Fruit fly (Drosophila melanogaster) whole organism, embryonic: ENCODE data around the gene CG7557.
A peak's percentile ranks its signal among the peaks of the same experiment; 100 is the strongest.

Source experiments
- ATbp ChIP-seq: fragments of 200-800 bp; sonication (Bioruptor generic); optimal IDR thresholded peaks from 2 replicates; lab custom pipeline; 2017; ENCODE audit warnings: missing biosample characterization, mild to moderate bottlenecking, missing genetic modification characterization, missing genetic modification reagents
- Aef1 ChIP-seq: fragments of 200-800 bp; sonication (Bioruptor generic); IDR thresholded peaks from 3 replicates; pipeline ENCODE4 v1.3.6; 2022; ENCODE audit warnings: missing biosample characterization, missing genetic modification characterization
- Antp ChIP-seq: fragments of 200-800 bp; sonication (Bioruptor generic); optimal IDR thresholded peaks from 3 replicates; lab custom pipeline; 2016; ENCODE audit warnings: missing biosample characterization, missing genetic modification characterization
- Atf3 ChIP-seq: fragments of 200-800 bp; sonication (Bioruptor generic); optimal IDR thresholded peaks from 3 replicates; lab custom pipeline; 2016; ENCODE audit warnings: missing biosample characterization, missing genetic modification characterization
- CG10959 ChIP-seq: fragments of 200-800 bp; sonication (Bioruptor generic); IDR thresholded peaks from 2 replicates; pipeline ENCODE4 v1.3.6; 2022; ENCODE audit warnings: missing biosample characterization, missing genetic modification characterization
- CG15269 ChIP-seq: fragments of 200-800 bp; sonication (Bioruptor generic); optimal IDR thresholded peaks from 2 replicates; lab custom pipeline; 2018; ENCODE audit warnings: missing biosample characterization, mild to moderate bottlenecking, missing genetic modification characterization, moderate library complexity
- CG15696 ChIP-seq: fragments of 200-800 bp; sonication (Bioruptor generic); optimal IDR thresholded peaks from 2 replicates; lab custom pipeline; 2019; ENCODE audit warnings: missing biosample characterization, mild to moderate bottlenecking, missing genetic modification characterization, moderate library complexity
- CG18764 ChIP-seq: fragments of 200-800 bp; sonication (Bioruptor generic); optimal IDR thresholded peaks from 3 replicates; lab custom pipeline; 2016; ENCODE audit warnings: missing biosample characterization, missing genetic modification characterization
- CG2116 ChIP-seq: fragments of 200-800 bp; sonication (Bioruptor generic); optimal IDR thresholded peaks from 3 replicates; lab custom pipeline; 2018; ENCODE audit warnings: missing biosample characterization, mild to moderate bottlenecking, missing genetic modification characterization
- CG30020 ChIP-seq: fragments of 200-800 bp; optimal IDR thresholded peaks from 2 replicates; lab custom pipeline; 2019; ENCODE audit warnings: missing biosample characterization, mild to moderate bottlenecking, missing genetic modification characterization, moderate library complexity
- CG30431 ChIP-seq: fragments of 200-800 bp; sonication (Bioruptor generic); optimal IDR thresholded peaks from 2 replicates; lab custom pipeline; 2017; ENCODE audit warnings: missing biosample characterization, missing genetic modification characterization
- CG31224 ChIP-seq: fragments of 200-800 bp; sonication (Bioruptor generic); IDR thresholded peaks from 2 replicates; pipeline ENCODE4 v1.3.6; 2022; ENCODE audit warnings: missing biosample characterization, missing genetic modification characterization
- CG31441 ChIP-seq: fragments of 200-800 bp; sonication (Bioruptor generic); IDR thresholded peaks from 2 replicates; pipeline ENCODE4 v1.3.6; 2022; ENCODE audit warnings: missing biosample characterization, missing genetic modification characterization
- CG3281 ChIP-seq: fragments of 200-800 bp; sonication (Bioruptor generic); optimal IDR thresholded peaks from 3 replicates; lab custom pipeline; 2017; ENCODE audit warnings: missing biosample characterization, mild to moderate bottlenecking, missing genetic modification characterization
- CG6854 ChIP-seq: fragments of 200-800 bp; sonication (Bioruptor generic); optimal IDR thresholded peaks from 3 replicates; lab custom pipeline; 2017; ENCODE audit warnings: missing biosample characterization, mild to moderate bottlenecking, missing genetic modification characterization
- CG7357 ChIP-seq: fragments of 200-800 bp; sonication (Bioruptor generic); IDR thresholded peaks from 3 replicates; pipeline ENCODE4 v1.3.6; 2022; ENCODE audit warnings: missing biosample characterization, missing genetic modification characterization
- CG8944 ChIP-seq: fragments of 200-800 bp; sonication (Bioruptor generic); optimal IDR thresholded peaks from 3 replicates; lab custom pipeline; 2016; ENCODE audit warnings: missing biosample characterization, missing genetic modification characterization
- CG9609 ChIP-seq: fragments of 200-800 bp; sonication (Bioruptor generic); optimal IDR thresholded peaks from 3 replicates; lab custom pipeline; 2016; ENCODE audit warnings: missing biosample characterization, missing genetic modification characterization
- D19A ChIP-seq: fragments of 200-800 bp; optimal IDR thresholded peaks from 3 replicates; lab custom pipeline; 2019; ENCODE audit warnings: missing biosample characterization, mild to moderate bottlenecking, missing genetic modification characterization, moderate library complexity
- Dref ChIP-seq: fragments of 200-800 bp; sonication (Bioruptor generic); IDR thresholded peaks from 2 replicates; pipeline ENCODE4 v1.3.6; 2022; ENCODE audit warnings: missing biosample characterization, missing genetic modification characterization
- ERR ChIP-seq: fragments of 200-800 bp; sonication (Bioruptor generic); optimal IDR thresholded peaks from 2 replicates; lab custom pipeline; 2016; ENCODE audit warnings: missing biosample characterization, missing genetic modification characterization
- Eip74EF ChIP-seq, 2 experiments: fragments of 200-800 bp in 1 of 2; fragments of >200 bp in 1 of 2; sonication (Bioruptor generic) in 1 of 2; optimal IDR thresholded peaks; 2 replicates each; lab custom pipeline; 2017 to 2019; ENCODE audit warnings: missing biosample characterization in 2 of 2, missing genetic modification characterization in 2 of 2, mild to moderate bottlenecking in 1 of 2, moderate library complexity in 1 of 2
- Ets97D ChIP-seq: fragments of 200-800 bp; sonication (Bioruptor generic); optimal IDR thresholded peaks from 3 replicates; lab custom pipeline; 2016; ENCODE audit warnings: missing biosample characterization, missing genetic modification characterization
- Fer1 ChIP-seq: fragments of 200-800 bp; sonication (Bioruptor generic); optimal IDR thresholded peaks from 2 replicates; lab custom pipeline; 2017; ENCODE audit warnings: missing biosample characterization, mild to moderate bottlenecking, missing genetic modification characterization
- Jarid2 ChIP-seq: fragments of 200-800 bp; sonication (Bioruptor generic); optimal IDR thresholded peaks from 3 replicates; lab custom pipeline; 2017; ENCODE audit warnings: mild to moderate bottlenecking, missing biosample characterization, missing genetic modification reagents, missing genetic modification characterization
- Kr ChIP-seq: fragments of 200-800 bp; sonication (Bioruptor generic); optimal IDR thresholded peaks from 2 replicates; lab custom pipeline; 2017; ENCODE audit warnings: missing biosample characterization, mild to moderate bottlenecking, missing genetic modification characterization
- Mad ChIP-seq: fragments of 200-800 bp; sonication (Bioruptor generic); optimal IDR thresholded peaks from 2 replicates; lab custom pipeline; 2016; ENCODE audit warnings: missing biosample characterization, missing genetic modification characterization
- Poxn ChIP-seq: fragments of 200-800 bp; sonication (Bioruptor generic); IDR thresholded peaks from 2 replicates; pipeline ENCODE4 v1.3.6; 2022; ENCODE audit warnings: missing biosample characterization, missing genetic modification characterization
- TFAM ChIP-seq: fragments of 200-800 bp; sonication (Bioruptor generic); optimal IDR thresholded peaks from 2 replicates; lab custom pipeline; 2017; ENCODE audit warnings: missing biosample characterization, missing genetic modification characterization, inconsistent platforms
- Vsx1 ChIP-seq: fragments of 200-800 bp; sonication (Bioruptor generic); optimal IDR thresholded peaks from 2 replicates; lab custom pipeline; 2017; ENCODE audit warnings: missing biosample characterization, mild to moderate bottlenecking, missing genetic modification characterization, missing genetic modification reagents
- Xrp1 ChIP-seq: fragments of 200-800 bp; sonication (Bioruptor generic); IDR thresholded peaks from 2 replicates; pipeline ENCODE4 v1.3.6; 2022; ENCODE audit warnings: missing biosample characterization, missing genetic modification characterization
- ac ChIP-seq: fragments of 200-800 bp; sonication (Bioruptor generic); optimal IDR thresholded peaks from 3 replicates; lab custom pipeline; 2017; ENCODE audit warnings: missing biosample characterization, mild to moderate bottlenecking, missing genetic modification characterization
- ara ChIP-seq: fragments of 200-800 bp; sonication (Bioruptor generic); IDR thresholded peaks from 2 replicates; pipeline ENCODE4 v1.3.6; 2022; ENCODE audit warnings: missing biosample characterization, missing genetic modification characterization
- ase ChIP-seq: fragments of 200-800 bp; sonication (Bioruptor generic); IDR thresholded peaks from 3 replicates; pipeline ENCODE4 v1.3.6; 2022; ENCODE audit warnings: missing biosample characterization, missing genetic modification characterization
- crc ChIP-seq: fragments of 200-800 bp; sonication (Bioruptor generic); optimal IDR thresholded peaks from 2 replicates; lab custom pipeline; 2016; ENCODE audit warnings: missing biosample characterization, missing genetic modification characterization
- croc ChIP-seq: fragments of 200-800 bp; sonication (Bioruptor generic); conservative IDR thresholded peaks from 3 replicates; pipeline ENCODE4 v1.3.6; 2022; ENCODE audit warnings: missing biosample characterization, missing genetic modification characterization
- eyg ChIP-seq: fragments of 200-800 bp; sonication (Bioruptor generic); optimal IDR thresholded peaks from 3 replicates; lab custom pipeline; 2016; ENCODE audit warnings: missing biosample characterization, missing genetic modification characterization
- gem ChIP-seq: fragments of 200-800 bp; sonication (Bioruptor generic); optimal IDR thresholded peaks from 2 replicates; lab custom pipeline; 2019; ENCODE audit warnings: missing biosample characterization, mild to moderate bottlenecking, missing genetic modification characterization, moderate library complexity
- gt ChIP-seq: fragments of 200-800 bp; sonication (Bioruptor generic); IDR thresholded peaks from 2 replicates; pipeline ENCODE4 v1.3.6; 2022; ENCODE audit warnings: missing biosample characterization, missing genetic modification characterization
- ind ChIP-seq: fragments of 200-800 bp; sonication (Bioruptor generic); optimal IDR thresholded peaks from 3 replicates; lab custom pipeline; 2016; ENCODE audit warnings: missing biosample characterization, missing genetic modification characterization
- kay ChIP-seq: fragments of 200-800 bp; sonication (Bioruptor generic); optimal IDR thresholded peaks from 2 replicates; lab custom pipeline; 2016; ENCODE audit warnings: missing biosample characterization, missing genetic modification characterization
- mam ChIP-seq: fragments of 200-800 bp; sonication (Bioruptor generic); optimal IDR thresholded peaks from 3 replicates; lab custom pipeline; 2016; ENCODE audit warnings: missing biosample characterization, missing genetic modification characterization
- nom ChIP-seq: fragments of 200-800 bp; sonication (Bioruptor generic); optimal IDR thresholded peaks from 2 replicates; lab custom pipeline; 2017; ENCODE audit warnings: missing biosample characterization, missing genetic modification characterization, mild to moderate bottlenecking, moderate library complexity, missing genetic modification reagents
- p53 ChIP-seq: fragments of 200-800 bp; sonication (Bioruptor generic); optimal IDR thresholded peaks from 2 replicates; lab custom pipeline; 2016; ENCODE audit warnings: missing biosample characterization, missing genetic modification characterization
- pfk ChIP-seq: fragments of 200-800 bp; sonication (Bioruptor generic); optimal IDR thresholded peaks from 2 replicates; lab custom pipeline; 2018; ENCODE audit warnings: missing biosample characterization, mild to moderate bottlenecking, missing genetic modification characterization, moderate library complexity
- repo ChIP-seq: fragments of 200-800 bp; sonication (Bioruptor generic); optimal IDR thresholded peaks from 2 replicates; lab custom pipeline; 2016; ENCODE audit warnings: missing biosample characterization, missing genetic modification characterization
- salm ChIP-seq: fragments of 200-800 bp; sonication (Bioruptor generic); optimal IDR thresholded peaks from 2 replicates; lab custom pipeline; 2018; ENCODE audit warnings: missing biosample characterization, mild to moderate bottlenecking, missing genetic modification characterization
- slbo ChIP-seq: fragments of 200-800 bp; sonication (Bioruptor generic); IDR thresholded peaks from 2 replicates; pipeline ENCODE4 v1.3.6; 2022; ENCODE audit warnings: missing biosample characterization, missing genetic modification characterization
- sna ChIP-seq: fragments of 200-800 bp; sonication (Bioruptor generic); IDR thresholded peaks from 2 replicates; pipeline ENCODE4 v1.3.6; 2022; ENCODE audit warnings: missing biosample characterization, missing genetic modification characterization; ENCODE audit not compliant: partially characterized antibody
- sob ChIP-seq: fragments of 200-800 bp; sonication (Bioruptor generic); IDR thresholded peaks from 2 replicates; pipeline ENCODE4 v1.3.6; 2022; ENCODE audit warnings: missing biosample characterization, missing genetic modification characterization
- tin ChIP-seq: fragments of 200-800 bp; sonication (Bioruptor generic); optimal IDR thresholded peaks from 3 replicates; lab custom pipeline; 2016; ENCODE audit warnings: missing biosample characterization, missing genetic modification characterization
- trh ChIP-seq: fragments of 200-800 bp; sonication (Bioruptor generic); optimal IDR thresholded peaks from 2 replicates; lab custom pipeline; 2016; ENCODE audit warnings: missing biosample characterization, missing genetic modification characterization

The CG7557 gene

DNA sequence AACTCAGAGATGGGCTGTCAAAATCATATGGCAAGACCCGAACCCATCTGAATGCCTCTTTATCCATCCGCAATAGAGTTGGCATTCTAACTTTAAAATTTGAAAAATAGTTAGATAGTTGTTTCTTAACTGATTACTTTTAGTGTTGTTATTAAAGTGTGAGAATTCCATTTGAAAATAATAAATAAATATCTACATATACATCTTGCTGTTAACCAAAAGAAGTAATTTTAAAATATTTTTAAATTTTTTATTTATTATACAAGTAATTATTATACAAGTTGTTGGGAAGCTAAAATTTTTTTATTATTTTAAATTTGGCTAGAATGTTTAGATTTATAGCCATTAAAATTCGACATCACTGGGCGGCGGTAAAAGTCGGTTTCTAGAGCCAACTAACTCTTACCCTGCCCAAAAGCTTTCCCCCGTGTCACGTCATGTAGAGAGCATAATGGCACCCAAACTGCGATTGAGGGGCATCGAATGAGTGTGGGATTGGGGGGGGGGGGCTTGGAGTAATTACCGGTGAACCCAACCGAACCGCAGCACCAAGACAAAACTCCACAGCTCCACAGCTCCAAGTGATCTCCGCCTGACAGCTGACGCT is 1.4 kb upstream of the CG7557 start (continued):
- TF ChIP-seq Eip74EF (GFP tag; optimal IDR thresholded peaks at IDR 0.05; lab: Kevin White, UChicago) (no peak), CG15696 (tag; lab: Kevin White, UChicago) (no peak), sob (GFP tag; lab: Robert Waterston, UW) (no peak), nom (GFP tag; lab: Kevin White, UChicago) (no peak), CG8944 (no peak), ERR (GFP tag; lab: Kevin White, UChicago) (no peak), Xrp1 (GFP tag; lab: Robert Waterston, UW) (no peak), Jarid2 (GFP tag; lab: Kevin White, UChicago) (no peak), tin (no peak), Atf3 (GFP tag; lab: Kevin White, UChicago) (no peak), Antp (GFP tag; lab: Kevin White, UChicago) (no peak), CG31441 (GFP tag; lab: Robert Waterston, UW) (peak; percentile 36; the same call in 1 of the 2 replicates), gt (GFP tag; lab: Robert Waterston, UW) (no peak), CG7357 (GFP tag; lab: Robert Waterston, UW) (no peak), salm (tag; lab: Kevin White, UChicago) (no peak), CG18764 (GFP tag; lab: Kevin White, UChicago) (no peak), CG6854 (GFP tag; lab: Kevin White, UChicago) (no peak), slbo (GFP tag; lab: Robert Waterston, UW) (no peak), Mad (GFP tag; lab: Kevin White, UChicago) (no peak), ara (GFP tag; lab: Robert Waterston, UW) (no peak), sna (no peak), ase (GFP tag; lab: Robert Waterston, UW) (no peak), gem (tag; lab: Kevin White, UChicago) (peak; percentile 71), ATbp (peak; percentile 38), CG10959 (GFP tag; lab: Robert Waterston, UW) (no peak), TFAM (GFP tag; lab: Kevin White, UChicago) (no peak), CG31224 (GFP tag; lab: Robert Waterston, UW) (no peak), pfk (GFP tag; lab: Kevin White, UChicago) (no peak), croc (GFP tag; lab: Robert Waterston, UW) (no peak), mam (no peak), p53 (GFP tag; lab: Kevin White, UChicago) (no peak), repo (GFP tag; lab: Kevin White, UChicago) (no peak), CG9609 (no peak), eyg (GFP tag; lab: Kevin White, UChicago) (no peak), Vsx1 (GFP tag; lab: Kevin White, UChicago) (no peak), crc (GFP tag; lab: Kevin White, UChicago) (no peak), CG30020 (no peak), D19A (tag; lab: Kevin White, UChicago) (no peak), kay (GFP tag; lab: Kevin White, UChicago) (no peak), CG15269 (no peak), Poxn (no peak), ind (GFP tag; lab: Kevin White, UChicago) (no peak), Dref (no peak), CG3281 (GFP tag; lab: Kevin White, UChicago) (no peak), CG30431 (no peak), Fer1 (GFP tag; lab: Kevin White, UChicago) (no peak), trh (GFP tag; lab: Kevin White, UChicago) (no peak), ac (GFP tag; lab: Kevin White, UChicago) (no peak), Kr (no peak), Aef1 (GFP tag; lab: Robert Waterston, UW) (no peak), CG2116 (GFP tag; lab: Kevin White, UChicago) (no peak), Ets97D (no peak)
